Worm (Caenorhabditis elegans) whole organism, L3 larva: Measurements from ENCODE around the gene mtm-5.

Source experiments
- R02D3.7 ChIP-seq: fragments of 150-350 bp; optimal IDR thresholded peaks from 2 replicates; lab custom pipeline; 2014; ENCODE audit warnings: missing biosample characterization, missing genetic modification characterization
- ZK546.5 ChIP-seq: sonication (generic microtip); optimal IDR thresholded peaks from 2 replicates; lab custom pipeline; 2017; ENCODE audit warnings: missing biosample characterization, missing genetic modification characterization
- aly-2 ChIP-seq: fragments of 150-350 bp; optimal IDR thresholded peaks from 2 replicates; lab custom pipeline; 2014; ENCODE audit warnings: missing biosample characterization, missing genetic modification characterization
- ceh-16 ChIP-seq: sonication (generic microtip); optimal IDR thresholded peaks from 2 replicates; lab custom pipeline; 2017; ENCODE audit warnings: missing biosample characterization, missing genetic modification characterization
- ceh-82 ChIP-seq: fragments of 150-350 bp; optimal IDR thresholded peaks from 2 replicates; lab custom pipeline; 2014; ENCODE audit warnings: missing biosample characterization, missing genetic modification characterization
- ceh-9 ChIP-seq: sonication (generic microtip); optimal IDR thresholded peaks from 2 replicates; lab custom pipeline; 2018; ENCODE audit warnings: missing biosample characterization, missing genetic modification characterization
- egl-5 ChIP-seq: fragments of 150-350 bp; optimal IDR thresholded peaks from 2 replicates; lab custom pipeline; 2017; ENCODE audit warnings: missing biosample characterization, missing genetic modification reagents, missing genetic modification characterization, inconsistent platforms
- elt-1 ChIP-seq: fragments of 150-350 bp; optimal IDR thresholded peaks from 2 replicates; lab custom pipeline; 2014; ENCODE audit warnings: missing biosample characterization, missing genetic modification characterization
- elt-2 ChIP-seq: sonication (generic microtip); optimal IDR thresholded peaks from 2 replicates; lab custom pipeline; 2016; ENCODE audit warnings: missing genetic modification reagents, mild to moderate bottlenecking, missing genetic modification characterization, missing compliant biosample characterization
- elt-3 ChIP-seq, 3 experiments: fragments of 150-350 bp in 1 of 3; sonication (generic microtip) in 2 of 3; optimal IDR thresholded peaks; 2 replicates in 2 of 3; 4 replicates in 1 of 3; lab custom pipeline; 2014 to 2017; ENCODE audit warnings: missing biosample characterization in 3 of 3, missing genetic modification characterization in 3 of 3
- fkh-10 ChIP-seq: sonication (generic microtip); optimal IDR thresholded peaks from 2 replicates; lab custom pipeline; 2017; ENCODE audit warnings: missing biosample characterization, missing genetic modification reagents, missing genetic modification characterization
- fkh-2 ChIP-seq: fragments of 150-350 bp; optimal IDR thresholded peaks from 2 replicates; lab custom pipeline; 2014; ENCODE audit warnings: missing biosample characterization, missing genetic modification reagents, missing genetic modification characterization
- hmg-11 ChIP-seq: sonication (generic microtip); optimal IDR thresholded peaks from 2 replicates; lab custom pipeline; 2016; ENCODE audit warnings: missing genetic modification characterization, missing compliant biosample characterization
- jun-1 ChIP-seq: fragments of 150-350 bp; optimal IDR thresholded peaks from 2 replicates; lab custom pipeline; 2014; ENCODE audit warnings: missing biosample characterization, missing genetic modification reagents, missing genetic modification characterization
- lin-15B ChIP-seq: fragments of 150-350 bp; optimal IDR thresholded peaks from 2 replicates; lab custom pipeline; 2014; ENCODE audit warnings: missing biosample characterization, missing genetic modification characterization
- lsy-12 ChIP-seq: sonication (generic microtip); optimal IDR thresholded peaks from 2 replicates; lab custom pipeline; 2016; ENCODE audit warnings: mild to moderate bottlenecking, missing genetic modification characterization, missing compliant biosample characterization
- nfya-1 ChIP-seq: sonication (generic microtip); optimal IDR thresholded peaks from 2 replicates; lab custom pipeline; 2017; ENCODE audit warnings: missing genetic modification characterization, mild to moderate bottlenecking, missing compliant biosample characterization, antibody characterized with exemption, moderate library complexity; ENCODE audit not compliant: insufficient read depth
- nhr-11 ChIP-seq: fragments of 150-350 bp; optimal IDR thresholded peaks from 2 replicates; lab custom pipeline; 2014; ENCODE audit warnings: missing biosample characterization, missing genetic modification characterization
- nhr-12 ChIP-seq: fragments of 150-350 bp; optimal IDR thresholded peaks from 2 replicates; lab custom pipeline; 2014; ENCODE audit warnings: missing biosample characterization, missing genetic modification characterization
- nhr-23 ChIP-seq: fragments of 150-350 bp; optimal IDR thresholded peaks from 2 replicates; lab custom pipeline; 2014; ENCODE audit warnings: missing biosample characterization, missing genetic modification reagents, missing genetic modification characterization
- nhr-237 ChIP-seq: fragments of 150-350 bp; optimal IDR thresholded peaks from 2 replicates; lab custom pipeline; 2014; ENCODE audit warnings: missing biosample characterization, missing genetic modification characterization
- nhr-25 ChIP-seq: sonication (generic microtip); optimal IDR thresholded peaks from 2 replicates; lab custom pipeline; 2017; ENCODE audit warnings: missing biosample characterization, missing genetic modification characterization
- nhr-28 ChIP-seq: fragments of 150-350 bp; optimal IDR thresholded peaks from 2 replicates; lab custom pipeline; 2014; ENCODE audit warnings: missing biosample characterization, missing genetic modification characterization
- nhr-43 ChIP-seq: sonication (generic microtip); optimal IDR thresholded peaks from 2 replicates; lab custom pipeline; 2016; ENCODE audit warnings: mild to moderate bottlenecking, missing genetic modification characterization, missing compliant biosample characterization; ENCODE audit not compliant: poor library complexity, severe bottlenecking
- nhr-67 ChIP-seq: fragments of 150-350 bp; optimal IDR thresholded peaks from 2 replicates; lab custom pipeline; 2014; ENCODE audit warnings: missing biosample characterization, missing genetic modification characterization
- pha-4 ChIP-seq: fragments of 150-350 bp; optimal IDR thresholded peaks from 2 replicates; lab custom pipeline; 2014; ENCODE audit warnings: missing biosample characterization, missing genetic modification reagents, missing genetic modification characterization
- pqm-1 ChIP-seq: fragments of 150-350 bp; optimal IDR thresholded peaks from 2 replicates; lab custom pipeline; 2017; ENCODE audit warnings: missing biosample characterization, missing genetic modification characterization, inconsistent platforms
- skn-1 ChIP-seq: fragments of 150-350 bp; optimal IDR thresholded peaks from 2 replicates; lab custom pipeline; 2014; ENCODE audit warnings: missing biosample characterization, missing genetic modification characterization
- snpc-4 ChIP-seq: fragments of 150-350 bp; optimal IDR thresholded peaks from 2 replicates; lab custom pipeline; 2014; ENCODE audit warnings: missing biosample characterization, missing genetic modification characterization
- tbx-2 ChIP-seq: sonication (generic microtip); optimal IDR thresholded peaks from 2 replicates; lab custom pipeline; 2016; ENCODE audit warnings: mild to moderate bottlenecking, missing genetic modification characterization, missing compliant biosample characterization
- unc-62 ChIP-seq: fragments of 150-350 bp; sonication (generic microtip); optimal IDR thresholded peaks from 4 replicates; lab custom pipeline; 2014; ENCODE audit warnings: missing biosample characterization, missing genetic modification reagents, missing genetic modification characterization
- zag-1 ChIP-seq: fragments of 150-350 bp; optimal IDR thresholded peaks from 2 replicates; lab custom pipeline; 2014; ENCODE audit warnings: missing biosample characterization, missing genetic modification characterization
- ztf-11 ChIP-seq: fragments of 150-350 bp; optimal IDR thresholded peaks from 2 replicates; lab custom pipeline; 2014; ENCODE audit warnings: missing biosample characterization, missing genetic modification characterization
- ztf-4 ChIP-seq: fragments of 150-350 bp; optimal IDR thresholded peaks from 2 replicates; lab custom pipeline; 2014; ENCODE audit warnings: missing biosample characterization, missing genetic modification characterization

mtm-5 gene

ce11 chrX:5243382-5243979, at the start of gene mtm-5:
TSS of gene mtm-5 (minus strand) at chrX:5243408.
- no peak for TF ChIP-seq nhr-25
- peak; percentile 68 for TF ChIP-seq elt-2 (tag; lab: Kevin White, UChicago)
- peak; percentile 1 for TF ChIP-seq nhr-23

ce11 chrX:5289106-5289505, 45.9 kb upstream of the mtm-5 start:
- TF ChIP-seq pqm-1 (tag; lab: Kevin White, UChicago) (no peak), ceh-9 (tag; lab: Kevin White, UChicago) (no peak), skn-1 (no peak), lsy-12 (tag; lab: Kevin White, UChicago) (no peak), aly-2 (no peak), elt-3 (tag; optimal IDR thresholded peaks at IDR 0.05; lab: Kevin White, UChicago) (no peak), jun-1 (tag; lab: Kevin White, UChicago) (no peak), fkh-10 (GFP tag; lab: Kevin White, UChicago) (no peak)

ce11 chrX:5283531-5283930, 40.3 kb upstream of the mtm-5 start, which contains the start of gene vps-41:
TSS of gene vps-41 (plus strand) at chrX:5283831.
- TF ChIP-seq elt-3 (tag; optimal IDR thresholded peaks at IDR 0.05; lab: Kevin White, UChicago) (no peak), nhr-12 (tag; lab: Kevin White, UChicago) (no peak), ZK546.5 (tag; lab: Kevin White, UChicago) (no peak), pqm-1 (tag; lab: Kevin White, UChicago) (no peak), unc-62 (GFP tag; lab: Kevin White, UChicago) (no peak), nhr-11 (tag; lab: Kevin White, UChicago) (no peak), nfya-1 (tag; lab: Kevin White, UChicago) (no peak), ceh-82 (tag; lab: Kevin White, UChicago) (no peak), nhr-237 (tag; lab: Kevin White, UChicago) (no peak), zag-1 (no peak), ztf-4 (no peak), nhr-43 (no peak), ceh-16 (tag; lab: Kevin White, UChicago) (no peak), nhr-67 (tag; lab: Kevin White, UChicago) (no peak)

ce11 chrX:5279674-5280073, 36.5 kb upstream of the mtm-5 start, which contains the start of gene rga-8:
TSS of gene rga-8 (minus strand) at chrX:5279774.
- TF ChIP-seq snpc-4 (tag; lab: Kevin White, UChicago) (no peak), jun-1 (tag; lab: Kevin White, UChicago) (no peak), pha-4 (tag; lab: Kevin White, UChicago) (no peak), zag-1 (no peak), fkh-10 (GFP tag; lab: Kevin White, UChicago) (no peak), hmg-11 (tag; lab: Kevin White, UChicago) (no peak), nhr-12 (tag; lab: Kevin White, UChicago) (no peak), tbx-2 (no peak)

- TF ChIP-seq ztf-11 (tag; lab: Kevin White, UChicago), result no peak
- no peak for TF ChIP-seq elt-1 (tag; lab: Kevin White, UChicago)
- peak; percentile 45 for TF ChIP-seq pha-4 (tag; lab: Kevin White, UChicago)
- TF ChIP-seq zag-1, result no peak
- TF ChIP-seq nfya-1 (tag; lab: Kevin White, UChicago), result peak; percentile 43
- peak; percentile 89 for TF ChIP-seq R02D3.7
- peak; percentile 53 for TF ChIP-seq pqm-1 (tag; lab: Kevin White, UChicago)
- TF ChIP-seq lin-15B, result peak; percentile 41
- TF ChIP-seq skn-1, result no peak
- TF ChIP-seq egl-5, result no peak
- TF ChIP-seq elt-2 (tag; lab: Kevin White, UChicago), result peak; percentile 91
Observed at ce11 chrX:5279170-5279635, 36.0 kb upstream of the mtm-5 start, which contains the start of gene Y34B4A.2. TSS of gene Y34B4A.2 (plus strand) at chrX:5279497.

ce11 chrX:5278249-5278648, 35.0 kb upstream of the mtm-5 start:
- TF ChIP-seq ceh-9 (tag; lab: Kevin White, UChicago), result no peak
- no peak for TF ChIP-seq egl-5
- no peak for TF ChIP-seq ZK546.5 (tag; lab: Kevin White, UChicago)
- TF ChIP-seq nhr-28, result no peak
- TF ChIP-seq nhr-43, result no peak
- TF ChIP-seq lsy-12 (tag; lab: Kevin White, UChicago), result no peak
- TF ChIP-seq fkh-2 (tag; lab: Kevin White, UChicago), result no peak
- no peak for TF ChIP-seq zag-1
- no peak for TF ChIP-seq unc-62 (GFP tag; lab: Kevin White, UChicago)
- TF ChIP-seq fkh-10 (GFP tag; lab: Kevin White, UChicago), result no peak
- TF ChIP-seq ztf-11 (tag; lab: Kevin White, UChicago), result no peak
- no peak for TF ChIP-seq pqm-1 (tag; lab: Kevin White, UChicago)
